Worm (Caenorhabditis elegans): ENCODE measurements around the gene C02B4.3.

The C02B4.3 gene

ce11 chrX:12671638-12672290 lies 12.1 kb upstream of the C02B4.3 start:
- no peak for TF ChIP-seq dao-5 (tag; optimal IDR thresholded peaks at IDR 0.05)

ce11 chrX:12670385-12670784 lies 10.7 kb upstream of the C02B4.3 start:
- TF ChIP-seq dao-5 (tag; optimal IDR thresholded peaks at IDR 0.05) (no peak), W03F9.2 (tag; optimal IDR thresholded peaks at IDR 0.05) (peak; percentile 31), him-1 (tag; optimal IDR thresholded peaks at IDR 0.05) (peak; percentile 20)

ce11 chrX:12668941-12669501 lies 9.4 kb upstream of the C02B4.3 start:
- TF ChIP-seq dao-5 (tag; optimal IDR thresholded peaks at IDR 0.05) (no peak), W03F9.2 (tag; optimal IDR thresholded peaks at IDR 0.05) (no peak), him-1 (tag; optimal IDR thresholded peaks at IDR 0.05) (no peak)

- TF ChIP-seq W03F9.2 (tag; optimal IDR thresholded peaks at IDR 0.05) (no peak), dao-5 (tag; optimal IDR thresholded peaks at IDR 0.05) (no peak), him-1 (tag; optimal IDR thresholded peaks at IDR 0.05) (no peak)
These were observed 8.3 kb upstream of the C02B4.3 start, which contains the start of gene nhr-17 for ce11 chrX:12667804-12668511. TSS of gene nhr-17 (minus strand) at chrX:12667854.

ce11 chrX:12665799-12666198 lies 6.2 kb upstream of the C02B4.3 start:
- TF ChIP-seq W03F9.2 (tag; optimal IDR thresholded peaks at IDR 0.05) (no peak), him-1 (tag; optimal IDR thresholded peaks at IDR 0.05) (no peak), dao-5 (tag; optimal IDR thresholded peaks at IDR 0.05) (no peak)

- peak; percentile 88 for TF ChIP-seq dao-5 (tag; optimal IDR thresholded peaks at IDR 0.05)
- TF ChIP-seq him-1 (tag; optimal IDR thresholded peaks at IDR 0.05), result peak; percentile 86
- TF ChIP-seq W03F9.2 (tag; optimal IDR thresholded peaks at IDR 0.05), result no peak
These were observed 5.4 kb upstream of the C02B4.3 start for ce11 chrX:12664987-12665451.

- TF ChIP-seq him-1 (tag; optimal IDR thresholded peaks at IDR 0.05) (no peak), W03F9.2 (tag; optimal IDR thresholded peaks at IDR 0.05) (no peak), dao-5 (tag; optimal IDR thresholded peaks at IDR 0.05) (no peak)
These were observed 4.8 kb upstream of the C02B4.3 start for ce11 chrX:12664443-12664842.

- TF ChIP-seq W03F9.2 (tag; optimal IDR thresholded peaks at IDR 0.05) (no peak), him-1 (tag; optimal IDR thresholded peaks at IDR 0.05) (no peak), dao-5 (tag; optimal IDR thresholded peaks at IDR 0.05) (no peak)
These were observed 3.9 kb upstream of the C02B4.3 start, which contains the start of gene nlp-76 for ce11 chrX:12663537-12663936. TSS of gene nlp-76 (minus strand) at chrX:12663903.

ce11 chrX:12663114-12663513 lies 3.5 kb upstream of the C02B4.3 start:
- TF ChIP-seq W03F9.2 (tag; optimal IDR thresholded peaks at IDR 0.05), result peak; percentile 34
- TF ChIP-seq dao-5 (tag; optimal IDR thresholded peaks at IDR 0.05), result no peak
- TF ChIP-seq him-1 (tag; optimal IDR thresholded peaks at IDR 0.05), result no peak

- peak; percentile 60 for TF ChIP-seq dao-5 (tag; optimal IDR thresholded peaks at IDR 0.05)
- TF ChIP-seq W03F9.2 (tag; optimal IDR thresholded peaks at IDR 0.05), result peak; percentile 17
- TF ChIP-seq him-1 (tag; optimal IDR thresholded peaks at IDR 0.05), result peak; percentile 74
These were observed 1.5 kb upstream of the C02B4.3 start for ce11 chrX:12661091-12661526.

- TF ChIP-seq W03F9.2 (tag; optimal IDR thresholded peaks at IDR 0.05) (no peak), him-1 (tag; optimal IDR thresholded peaks at IDR 0.05) (peak; percentile 46), dao-5 (tag; optimal IDR thresholded peaks at IDR 0.05) (no peak)
These were observed 3.1 kb downstream of the C02B4.3 start for ce11 chrX:12656420-12657033.

- TF ChIP-seq W03F9.2 (tag; optimal IDR thresholded peaks at IDR 0.05), result no peak
- no peak for TF ChIP-seq dao-5 (tag; optimal IDR thresholded peaks at IDR 0.05)
These were observed 4.2 kb downstream of the C02B4.3 start for ce11 chrX:12655339-12655875.

ce11 chrX:12646546-12647167 lies 13.0 kb downstream of the C02B4.3 start, which contains the start of gene zmp-5:
TSS of gene zmp-5 (plus strand) at chrX:12647117.
- no peak for TF ChIP-seq W03F9.2 (tag; optimal IDR thresholded peaks at IDR 0.05)
- no peak for TF ChIP-seq him-1 (tag; optimal IDR thresholded peaks at IDR 0.05)
- TF ChIP-seq dao-5 (tag; optimal IDR thresholded peaks at IDR 0.05), result no peak
